Worm (Caenorhabditis elegans): Measurements from ENCODE around the gene fbxb-46.

fbxb-46 gene

ce11 chrII:1571032-1571431 lies at the start of gene fbxb-46:
Gene fbxb-46 (minus strand): TSS chrII:1571132.
- TF ChIP-seq scrt-1 (GFP tag; IDR thresholded peaks at IDR 0.05) = no peak
- no peak for TF ChIP-seq flt-1 (GFP tag; IDR thresholded peaks at IDR 0.05)
- TF ChIP-seq hmg-4 (GFP tag; optimal IDR thresholded peaks at IDR 0.05) = no peak
- TF ChIP-seq B0310.2 (tag; optimal IDR thresholded peaks at IDR 0.05) = no peak
- TF ChIP-seq tbx-11 (GFP tag; IDR thresholded peaks at IDR 0.05) = no peak
- no peak for TF ChIP-seq ceh-13 (GFP tag; optimal IDR thresholded peaks at IDR 0.05)
- TF ChIP-seq F13C5.2 (tag; optimal IDR thresholded peaks at IDR 0.05) = no peak
- TF ChIP-seq ceh-36 (tag; optimal IDR thresholded peaks at IDR 0.05) = no peak
- no peak for TF ChIP-seq pes-1 (GFP tag; IDR thresholded peaks at IDR 0.05)
- TF ChIP-seq hnd-1 (tag; optimal IDR thresholded peaks at IDR 0.05) = no peak
- TF ChIP-seq hmbx-1 (tag; optimal IDR thresholded peaks at IDR 0.05) = no peak
- no peak for TF ChIP-seq aly-1 (tag; optimal IDR thresholded peaks at IDR 0.05)
- TF ChIP-seq tbx-37 (GFP tag; conservative IDR thresholded peaks at IDR 0.05) = no peak
- no peak for TF ChIP-seq ets-7 (tag; optimal IDR thresholded peaks at IDR 0.05)
- TF ChIP-seq sea-1 (GFP tag; conservative IDR thresholded peaks at IDR 0.05) = no peak
- no peak for TF ChIP-seq ama-1 (optimal IDR thresholded peaks at IDR 0.05)
- TF ChIP-seq tra-4 (tag; optimal IDR thresholded peaks at IDR 0.05) = no peak

DNA sequence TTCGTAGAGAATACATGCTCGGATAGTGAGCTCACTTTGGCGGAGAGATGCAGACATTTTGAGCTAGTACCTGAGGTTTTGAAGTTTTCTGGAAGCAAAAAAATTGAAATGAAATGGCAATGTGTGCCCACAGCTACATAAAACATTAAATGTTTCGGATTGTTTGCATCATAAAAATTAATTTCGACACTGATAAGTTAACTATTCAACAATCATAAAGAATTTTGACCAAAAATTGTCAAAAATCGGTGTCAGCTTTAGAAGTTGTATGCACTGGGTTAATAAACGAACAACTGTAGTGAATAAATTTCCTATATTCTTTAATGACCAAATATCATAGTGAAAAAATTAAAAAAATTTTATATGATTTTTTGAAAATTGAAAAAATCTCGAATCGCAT lies 48.0 kb upstream of the fbxb-46 start, which contains the start of gene fbxa-166:
Gene fbxa-166 (minus strand): TSS at position 101 of the 400 bp plus-strand sequence.
- TF ChIP-seq sea-1 (GFP tag; conservative IDR thresholded peaks at IDR 0.05) = no peak
- TF ChIP-seq ets-7 (tag; optimal IDR thresholded peaks at IDR 0.05) = no peak
- TF ChIP-seq hnd-1 (tag; optimal IDR thresholded peaks at IDR 0.05) = no peak
- TF ChIP-seq hmg-4 (GFP tag; optimal IDR thresholded peaks at IDR 0.05) = no peak

ce11 chrII:1616382-1616781 lies 45.5 kb upstream of the fbxb-46 start, which contains the start of gene fbxa-165:
Gene fbxa-165 (minus strand): TSS chrII:1616482.
- TF ChIP-seq pes-1 (GFP tag; IDR thresholded peaks at IDR 0.05) (no peak), flt-1 (GFP tag; IDR thresholded peaks at IDR 0.05) (no peak), aly-1 (tag; optimal IDR thresholded peaks at IDR 0.05) (no peak), scrt-1 (GFP tag; IDR thresholded peaks at IDR 0.05) (no peak), ama-1 (optimal IDR thresholded peaks at IDR 0.05) (no peak), F13C5.2 (tag; optimal IDR thresholded peaks at IDR 0.05) (no peak), B0310.2 (tag; optimal IDR thresholded peaks at IDR 0.05) (no peak), ceh-13 (GFP tag; optimal IDR thresholded peaks at IDR 0.05) (no peak), hnd-1 (tag; optimal IDR thresholded peaks at IDR 0.05) (no peak)

DNA sequence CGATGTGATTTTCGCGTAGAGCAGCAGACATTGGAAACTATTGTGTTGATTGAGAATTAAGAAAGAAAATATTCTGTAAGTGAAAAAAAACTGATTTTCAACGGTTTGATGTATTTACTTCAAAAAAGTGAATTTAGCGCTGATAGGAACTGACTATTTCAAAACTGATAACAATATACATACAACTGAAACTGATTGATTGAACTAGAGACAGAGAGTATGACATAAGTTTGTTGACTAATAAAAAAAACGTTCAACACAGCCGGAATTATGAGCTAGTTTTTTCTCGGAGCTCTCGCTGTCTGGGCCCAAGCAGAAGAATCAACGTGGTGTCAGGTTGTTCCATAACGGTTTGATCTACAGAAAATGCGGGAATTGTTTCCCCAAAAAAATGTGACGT lies 43.0 kb upstream of the fbxb-46 start, which contains the start of gene fbxa-164:
Gene fbxa-164 (minus strand): TSS at position 101 of the 400 bp plus-strand sequence.
- TF ChIP-seq B0310.2 (tag; optimal IDR thresholded peaks at IDR 0.05) (no peak), ets-7 (tag; optimal IDR thresholded peaks at IDR 0.05) (no peak), hnd-1 (tag; optimal IDR thresholded peaks at IDR 0.05) (no peak), ceh-36 (tag; optimal IDR thresholded peaks at IDR 0.05) (no peak), flt-1 (GFP tag; IDR thresholded peaks at IDR 0.05) (no peak), pes-1 (GFP tag; IDR thresholded peaks at IDR 0.05) (no peak), ama-1 (optimal IDR thresholded peaks at IDR 0.05) (no peak), sea-1 (GFP tag; conservative IDR thresholded peaks at IDR 0.05) (no peak), hmg-4 (GFP tag; optimal IDR thresholded peaks at IDR 0.05) (no peak), scrt-1 (GFP tag; IDR thresholded peaks at IDR 0.05) (no peak), F13C5.2 (tag; optimal IDR thresholded peaks at IDR 0.05) (no peak), tbx-37 (GFP tag; conservative IDR thresholded peaks at IDR 0.05) (no peak), ceh-13 (GFP tag; optimal IDR thresholded peaks at IDR 0.05) (no peak), hmbx-1 (tag; optimal IDR thresholded peaks at IDR 0.05) (no peak), tra-4 (tag; optimal IDR thresholded peaks at IDR 0.05) (no peak), aly-1 (tag; optimal IDR thresholded peaks at IDR 0.05) (no peak), tbx-11 (GFP tag; IDR thresholded peaks at IDR 0.05) (no peak)

ce11 chrII:1610630-1611029 lies 39.7 kb upstream of the fbxb-46 start, which contains the start of gene fbxa-163:
Gene fbxa-163 (minus strand): TSS chrII:1610730.
- TF ChIP-seq ceh-36 (tag; optimal IDR thresholded peaks at IDR 0.05) (no peak), hnd-1 (tag; optimal IDR thresholded peaks at IDR 0.05) (no peak), F13C5.2 (tag; optimal IDR thresholded peaks at IDR 0.05) (no peak), B0310.2 (tag; optimal IDR thresholded peaks at IDR 0.05) (no peak), pes-1 (GFP tag; IDR thresholded peaks at IDR 0.05) (no peak), sea-1 (GFP tag; conservative IDR thresholded peaks at IDR 0.05) (no peak), flt-1 (GFP tag; IDR thresholded peaks at IDR 0.05) (no peak), ets-7 (tag; optimal IDR thresholded peaks at IDR 0.05) (no peak), ceh-13 (GFP tag; optimal IDR thresholded peaks at IDR 0.05) (no peak), tra-4 (tag; optimal IDR thresholded peaks at IDR 0.05) (no peak), hmbx-1 (tag; optimal IDR thresholded peaks at IDR 0.05) (no peak)

DNA sequence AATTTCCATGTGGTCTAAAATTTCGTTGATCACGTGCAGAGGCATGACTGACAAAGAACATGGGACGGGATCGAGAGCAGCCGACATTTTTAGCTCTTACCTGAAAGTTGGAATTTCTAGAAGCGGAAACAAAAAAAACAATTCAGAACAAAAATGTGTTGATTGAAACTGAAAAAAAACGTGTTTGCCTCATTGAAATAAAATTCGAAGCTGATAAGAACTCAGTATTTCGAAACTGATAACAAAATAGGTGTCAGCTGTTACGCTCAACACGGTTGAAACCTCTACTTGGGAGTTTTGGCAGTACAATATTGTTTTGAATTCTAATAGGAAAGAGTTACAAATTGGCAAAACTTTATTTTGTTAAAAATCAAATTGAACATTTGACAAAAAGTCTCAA lies 38.0 kb upstream of the fbxb-46 start:
- TF ChIP-seq sea-1 (GFP tag; conservative IDR thresholded peaks at IDR 0.05) (no peak), ama-1 (optimal IDR thresholded peaks at IDR 0.05) (no peak), ets-7 (tag; optimal IDR thresholded peaks at IDR 0.05) (no peak), hmg-4 (GFP tag; optimal IDR thresholded peaks at IDR 0.05) (no peak)

ce11 chrII:1607575-1607974 lies 36.6 kb upstream of the fbxb-46 start:
- no peak for TF ChIP-seq ceh-36 (tag; optimal IDR thresholded peaks at IDR 0.05)
- TF ChIP-seq hnd-1 (tag; optimal IDR thresholded peaks at IDR 0.05) = no peak
- TF ChIP-seq hmg-4 (GFP tag; optimal IDR thresholded peaks at IDR 0.05) = no peak
- no peak for TF ChIP-seq scrt-1 (GFP tag; IDR thresholded peaks at IDR 0.05)
- no peak for TF ChIP-seq sea-1 (GFP tag; conservative IDR thresholded peaks at IDR 0.05)
- no peak for TF ChIP-seq hmbx-1 (tag; optimal IDR thresholded peaks at IDR 0.05)
- TF ChIP-seq tbx-37 (GFP tag; conservative IDR thresholded peaks at IDR 0.05) = no peak
- TF ChIP-seq F13C5.2 (tag; optimal IDR thresholded peaks at IDR 0.05) = no peak
- no peak for TF ChIP-seq ama-1 (optimal IDR thresholded peaks at IDR 0.05)
- no peak for TF ChIP-seq B0310.2 (tag; optimal IDR thresholded peaks at IDR 0.05)
- no peak for TF ChIP-seq ets-7 (tag; optimal IDR thresholded peaks at IDR 0.05)
- TF ChIP-seq pes-1 (GFP tag; IDR thresholded peaks at IDR 0.05) = no peak
- no peak for TF ChIP-seq aly-1 (tag; optimal IDR thresholded peaks at IDR 0.05)
- TF ChIP-seq flt-1 (GFP tag; IDR thresholded peaks at IDR 0.05) = no peak
- no peak for TF ChIP-seq ceh-13 (GFP tag; optimal IDR thresholded peaks at IDR 0.05)
- TF ChIP-seq tra-4 (tag; optimal IDR thresholded peaks at IDR 0.05) = no peak
- TF ChIP-seq tbx-11 (GFP tag; IDR thresholded peaks at IDR 0.05) = no peak
